Fruit fly (Drosophila melanogaster) whole organism, adult: Measurements from ENCODE around the gene CG7573.

Source experiments
- CG11617 ChIP-seq: fragments of 200-800 bp; sonication (Bioruptor generic); optimal IDR thresholded peaks from 2 replicates; lab custom pipeline; 2017; ENCODE audit warnings: mild to moderate bottlenecking, missing biosample characterization, missing genetic modification reagents, missing genetic modification characterization
- CG14711 ChIP-seq: fragments of 200-800 bp; sonication (Bioruptor generic); optimal IDR thresholded peaks from 2 replicates; lab custom pipeline; 2018; ENCODE audit warnings: missing biosample characterization, mild to moderate bottlenecking, missing genetic modification characterization, moderate library complexity
- CG7045 ChIP-seq: fragments of 200-800 bp; sonication (Bioruptor generic); optimal IDR thresholded peaks from 2 replicates; lab custom pipeline; 2017; ENCODE audit warnings: missing biosample characterization, mild to moderate bottlenecking, missing genetic modification characterization
- CG7101 ChIP-seq: fragments of 200-800 bp; sonication (Bioruptor generic); optimal IDR thresholded peaks from 2 replicates; lab custom pipeline; 2018; ENCODE audit warnings: missing biosample characterization, mild to moderate bottlenecking, missing genetic modification characterization, moderate library complexity
- Clk ChIP-seq: fragments of 200-800 bp; sonication (Bioruptor generic); optimal IDR thresholded peaks from 2 replicates; lab custom pipeline; 2017; ENCODE audit warnings: missing biosample characterization, missing genetic modification characterization
- Crg-1 ChIP-seq: fragments of 200-800 bp; sonication (Bioruptor generic); optimal IDR thresholded peaks from 2 replicates; lab custom pipeline; 2016; ENCODE audit warnings: missing biosample characterization, missing genetic modification characterization
- Mnt ChIP-seq: fragments of 200-800 bp; sonication (Bioruptor generic); optimal IDR thresholded peaks from 2 replicates; lab custom pipeline; 2016; ENCODE audit warnings: missing biosample characterization, mild to moderate bottlenecking, missing genetic modification characterization
- kay ChIP-seq: fragments of 200-800 bp; sonication (Bioruptor generic); peaks from one replicate; lab custom pipeline; 2016; ENCODE audit warnings: missing biosample characterization, missing genetic modification characterization, borderline replicate concordance
- ovo ChIP-seq: fragments of 200-800 bp; sonication (Bioruptor generic); optimal IDR thresholded peaks from 2 replicates; lab custom pipeline; 2016; ENCODE audit warnings: missing biosample characterization, missing genetic modification characterization
- pad ChIP-seq: fragments of 200-800 bp; sonication (Bioruptor generic); optimal IDR thresholded peaks from 3 replicates; lab custom pipeline; 2017; ENCODE audit warnings: missing biosample characterization, missing genetic modification characterization, mild to moderate bottlenecking, moderate library complexity, missing genetic modification reagents
- tj ChIP-seq: fragments of 200-800 bp; sonication (Bioruptor generic); optimal IDR thresholded peaks from 3 replicates; lab custom pipeline; 2017; ENCODE audit warnings: missing biosample characterization, mild to moderate bottlenecking, missing genetic modification characterization, moderate library complexity
- toe ChIP-seq: fragments of 200-800 bp; sonication (Bioruptor generic); optimal IDR thresholded peaks from 2 replicates; lab custom pipeline; 2016; ENCODE audit warnings: missing biosample characterization, missing genetic modification characterization

DNA sequence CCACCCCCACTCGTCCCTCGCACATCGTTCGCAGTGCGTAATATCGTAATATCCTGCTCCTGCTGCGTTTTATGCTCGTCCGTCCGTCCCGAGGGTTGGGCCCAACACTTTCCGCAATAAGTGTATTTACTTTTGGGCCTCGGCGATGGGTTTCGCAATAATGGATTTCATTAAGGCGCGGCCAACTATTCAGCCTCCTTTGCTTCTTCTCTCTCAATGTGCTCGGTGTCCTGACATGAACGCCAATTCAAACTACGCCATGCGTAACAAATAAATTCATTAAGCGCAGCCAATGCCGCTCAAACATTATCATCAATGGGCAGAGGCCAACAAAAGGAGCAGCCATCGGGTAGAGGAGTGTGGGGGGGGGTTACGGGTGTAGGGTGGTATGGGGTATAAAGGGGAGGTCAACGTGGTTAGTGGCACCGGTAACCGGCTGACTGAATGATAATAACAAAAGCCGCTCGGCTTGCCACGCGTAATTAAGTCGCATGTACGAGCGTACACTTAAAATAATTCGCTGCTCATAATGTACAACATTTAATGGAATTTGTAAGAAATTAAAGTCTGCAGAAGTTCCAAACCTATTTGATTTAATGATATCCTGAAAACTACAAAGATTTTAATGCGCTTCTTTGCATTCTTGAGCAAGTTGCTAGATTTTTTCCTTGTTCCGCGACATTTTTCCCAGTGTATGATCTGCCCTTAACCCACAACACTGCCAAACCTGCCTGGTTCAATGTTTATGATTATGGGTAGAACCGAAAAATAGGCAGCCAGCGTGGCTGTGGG lies 7.9 kb upstream of the CG7573 start:
- no peak for TF ChIP-seq kay
- no peak for TF ChIP-seq pad (GFP tag; lab: Kevin White, UChicago)
- TF ChIP-seq CG14711 (tag; lab: Kevin White, UChicago), result no peak
- no peak for TF ChIP-seq CG7101 (tag; lab: Kevin White, UChicago)
- no peak for TF ChIP-seq tj (GFP tag; lab: Kevin White, UChicago)
- no peak for TF ChIP-seq toe (GFP tag; lab: Kevin White, UChicago)
- no peak for TF ChIP-seq Crg-1
- no peak for TF ChIP-seq Clk
- TF ChIP-seq CG11617 (GFP tag; lab: Kevin White, UChicago), result no peak
- no peak for TF ChIP-seq Mnt (GFP tag; lab: Kevin White, UChicago)
- no peak for TF ChIP-seq ovo (GFP tag; lab: Kevin White, UChicago)
- TF ChIP-seq CG7045 (GFP tag; lab: Kevin White, UChicago), result no peak
